Worm (Caenorhabditis elegans) whole organism, L2 larva: Measurements from ENCODE around the gene F20C5.11.

Experiments used
- C34F6.9 ChIP-seq: fragments of 150-350 bp; optimal IDR thresholded peaks from 2 replicates; lab custom pipeline; 2014; ENCODE audit warnings: missing biosample characterization, missing genetic modification characterization
- F13H6.1 ChIP-seq: sonication (generic microtip); optimal IDR thresholded peaks from 2 replicates; lab custom pipeline; 2016; ENCODE audit warnings: missing genetic modification characterization, missing compliant biosample characterization
- R02D3.7 ChIP-seq: fragments of 150-350 bp; optimal IDR thresholded peaks from 2 replicates; lab custom pipeline; 2014; ENCODE audit warnings: missing biosample characterization, missing genetic modification characterization
- Y55F3AM.14 ChIP-seq: fragments of 200-800 bp; sonication (Bioruptor generic); optimal IDR thresholded peaks from 2 replicates; lab custom pipeline; 2018; ENCODE audit warnings: mild to moderate bottlenecking, missing genetic modification characterization, missing compliant biosample characterization
- alr-1 ChIP-seq: fragments of 150-350 bp; optimal IDR thresholded peaks from 2 replicates; lab custom pipeline; 2014; ENCODE audit warnings: missing biosample characterization, missing genetic modification characterization
- aly-2 ChIP-seq: fragments of 150-350 bp; optimal IDR thresholded peaks from 2 replicates; lab custom pipeline; 2014; ENCODE audit warnings: missing biosample characterization, missing genetic modification characterization
- blmp-1 ChIP-seq: sonication (generic microtip); optimal IDR thresholded peaks from 2 replicates; lab custom pipeline; 2017; ENCODE audit warnings: missing genetic modification characterization, mild to moderate bottlenecking, missing compliant biosample characterization, antibody characterized with exemption, moderate library complexity; ENCODE audit not compliant: insufficient read depth
- ceh-16 ChIP-seq: fragments of 150-350 bp; optimal IDR thresholded peaks from 2 replicates; lab custom pipeline; 2014; ENCODE audit warnings: missing biosample characterization, missing genetic modification characterization
- ceh-82 ChIP-seq: fragments of 150-350 bp; optimal IDR thresholded peaks from 2 replicates; lab custom pipeline; 2014; ENCODE audit warnings: missing biosample characterization, missing genetic modification characterization
- crh-2 ChIP-seq: sonication (generic microtip); optimal IDR thresholded peaks from 2 replicates; lab custom pipeline; 2017; ENCODE audit warnings: missing biosample characterization, missing genetic modification characterization
- dmd-4 ChIP-seq: sonication (generic microtip); optimal IDR thresholded peaks from 2 replicates; lab custom pipeline; 2017; ENCODE audit warnings: missing biosample characterization, missing genetic modification characterization
- egl-27 ChIP-seq: sonication (generic microtip); optimal IDR thresholded peaks from 3 replicates; lab custom pipeline; 2017; ENCODE audit warnings: missing biosample characterization, missing genetic modification reagents, missing genetic modification characterization
- elt-1 ChIP-seq: fragments of 150-350 bp; optimal IDR thresholded peaks from 2 replicates; lab custom pipeline; 2014; ENCODE audit warnings: missing biosample characterization, missing genetic modification characterization
- elt-3 ChIP-seq: sonication (generic microtip); optimal IDR thresholded peaks from 2 replicates; lab custom pipeline; 2017; ENCODE audit warnings: missing biosample characterization, missing genetic modification characterization
- lin-11 ChIP-seq: fragments of 150-350 bp; sonication (generic microtip); optimal IDR thresholded peaks from 2 replicates; lab custom pipeline; 2014; ENCODE audit warnings: missing biosample characterization, missing genetic modification characterization, inconsistent platforms, mixed read lengths
- lin-13 ChIP-seq: fragments of 150-350 bp; optimal IDR thresholded peaks from 2 replicates; lab custom pipeline; 2014; ENCODE audit warnings: missing biosample characterization, missing genetic modification reagents, missing genetic modification characterization
- lin-39 ChIP-seq: fragments of 150-350 bp; optimal IDR thresholded peaks from 2 replicates; lab custom pipeline; 2014; ENCODE audit warnings: missing biosample characterization, missing genetic modification reagents, missing genetic modification characterization
- lsy-2 ChIP-seq, 2 experiments: fragments of 150-350 bp in 1 of 2; sonication (generic microtip) in 1 of 2; optimal IDR thresholded peaks; 2 replicates each; lab custom pipeline; 2014 to 2017; ENCODE audit warnings: missing biosample characterization in 2 of 2, missing genetic modification characterization in 2 of 2
- mab-5 ChIP-seq: fragments of 150-350 bp; optimal IDR thresholded peaks from 2 replicates; lab custom pipeline; 2014; ENCODE audit warnings: missing biosample characterization, missing genetic modification characterization
- mdl-1 ChIP-seq, 2 experiments: fragments of 150-350 bp in 1 of 2; sonication (generic microtip) in 1 of 2; optimal IDR thresholded peaks; 2 replicates each; lab custom pipeline; 2017; ENCODE audit warnings: missing biosample characterization in 2 of 2, missing genetic modification characterization in 2 of 2
- nhr-10 ChIP-seq: sonication (generic microtip); optimal IDR thresholded peaks from 2 replicates; lab custom pipeline; 2017; ENCODE audit warnings: missing biosample characterization, missing genetic modification characterization
- nhr-11 ChIP-seq: fragments of 150-350 bp; optimal IDR thresholded peaks from 2 replicates; lab custom pipeline; 2014; ENCODE audit warnings: missing biosample characterization, missing genetic modification characterization
- nhr-12 ChIP-seq: fragments of 150-350 bp; optimal IDR thresholded peaks from 2 replicates; lab custom pipeline; 2014; ENCODE audit warnings: missing biosample characterization, missing genetic modification characterization
- nhr-129 ChIP-seq: fragments of 150-350 bp; optimal IDR thresholded peaks from 2 replicates; lab custom pipeline; 2014; ENCODE audit warnings: missing biosample characterization, missing genetic modification characterization
- nhr-21 ChIP-seq: fragments of 150-350 bp; optimal IDR thresholded peaks from 2 replicates; lab custom pipeline; 2014; ENCODE audit warnings: missing biosample characterization, missing genetic modification characterization
- nhr-237 ChIP-seq: fragments of 150-350 bp; optimal IDR thresholded peaks from 2 replicates; lab custom pipeline; 2014; ENCODE audit warnings: missing biosample characterization, missing genetic modification characterization
- nhr-6 ChIP-seq: fragments of 150-350 bp; optimal IDR thresholded peaks from 2 replicates; lab custom pipeline; 2014; ENCODE audit warnings: missing biosample characterization, missing genetic modification characterization
- peb-1 ChIP-seq: fragments of 150-350 bp; optimal IDR thresholded peaks from 2 replicates; lab custom pipeline; 2014; ENCODE audit warnings: missing biosample characterization, missing genetic modification characterization
- sem-4 ChIP-seq: fragments of 150-350 bp; optimal IDR thresholded peaks from 2 replicates; lab custom pipeline; 2014; ENCODE audit warnings: missing biosample characterization, missing genetic modification reagents, missing genetic modification characterization
- sma-3 ChIP-seq: sonication (generic microtip); optimal IDR thresholded peaks from 2 replicates; lab custom pipeline; 2016; ENCODE audit warnings: missing genetic modification reagents, missing genetic modification characterization, missing compliant biosample characterization
- sma-9 ChIP-seq, 2 experiments: fragments of 150-350 bp in 1 of 2; sonication (generic microtip) in 1 of 2; optimal IDR thresholded peaks; 2 replicates each; lab custom pipeline; 2014 to 2016; ENCODE audit warnings: missing genetic modification characterization in 2 of 2, mild to moderate bottlenecking in 1 of 2, missing biosample characterization in 1 of 2, missing compliant biosample characterization in 1 of 2, missing genetic modification reagents in 1 of 2, moderate library complexity in 1 of 2
- snpc-4 ChIP-seq: fragments of 150-350 bp; optimal IDR thresholded peaks from 2 replicates; lab custom pipeline; 2014; ENCODE audit warnings: missing biosample characterization, missing genetic modification characterization
- unc-39 ChIP-seq: fragments of 150-350 bp; optimal IDR thresholded peaks from 2 replicates; lab custom pipeline; 2014; ENCODE audit warnings: missing biosample characterization, missing genetic modification characterization
- unc-55 ChIP-seq: fragments of 150-350 bp; sonication (generic microtip); optimal IDR thresholded peaks from 3 replicates; lab custom pipeline; 2014; ENCODE audit warnings: missing biosample characterization, missing genetic modification reagents, missing genetic modification characterization
- zag-1 ChIP-seq: fragments of 150-350 bp; optimal IDR thresholded peaks from 2 replicates; lab custom pipeline; 2014; ENCODE audit warnings: missing biosample characterization, missing genetic modification characterization
- ztf-1 ChIP-seq: fragments of 200-800 bp; sonication (Bioruptor generic); conservative IDR thresholded peaks from 2 replicates; pipeline ENCODE4 v1.3.6; 2022; ENCODE audit warnings: missing genetic modification characterization, missing compliant biosample characterization
- ztf-4 ChIP-seq: fragments of 150-350 bp; optimal IDR thresholded peaks from 2 replicates; lab custom pipeline; 2014; ENCODE audit warnings: missing biosample characterization, missing genetic modification characterization

F20C5.11 gene

DNA sequence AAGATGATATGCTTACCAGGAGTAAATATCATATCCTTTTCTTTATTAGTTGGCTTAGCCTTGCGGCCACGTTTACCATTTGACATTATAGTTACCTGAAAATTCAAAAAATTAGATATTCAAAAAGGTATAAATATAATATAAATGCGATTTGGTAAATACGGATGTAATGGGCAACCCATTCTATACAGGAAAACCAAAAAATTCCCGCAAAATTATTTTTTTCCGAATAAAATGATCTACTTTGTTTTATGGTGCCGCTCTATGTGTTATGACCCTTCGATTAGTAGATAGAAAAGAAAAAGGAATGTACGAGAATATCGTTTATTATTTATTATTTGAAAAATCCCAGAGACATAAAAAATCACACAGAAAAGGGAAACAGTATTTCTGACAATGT, 7.1 kb downstream of the F20C5.11 start, which contains the start of gene elli-1:
TSS of gene elli-1 (minus strand) at position 101 of the 400 bp plus-strand sequence.
- TF ChIP-seq lin-13 (GFP tag; lab: Kevin White, UChicago) (no peak), sem-4 (no peak), nhr-12 (no peak), unc-55 (GFP tag; lab: Kevin White, UChicago) (no peak), elt-1 (tag; lab: Kevin White, UChicago) (no peak), nhr-10 (tag; lab: Kevin White, UChicago) (no peak), ztf-1 (GFP tag; lab: Robert Waterston, UW) (no peak), R02D3.7 (tag; lab: Kevin White, UChicago) (no peak), ztf-4 (no peak), crh-2 (tag; lab: Kevin White, UChicago) (no peak), egl-27 (tag; lab: Kevin White, UChicago) (no peak), peb-1 (tag; lab: Kevin White, UChicago) (no peak), lin-39 (tag; lab: Kevin White, UChicago) (no peak), alr-1 (no peak), lsy-2 (tag; optimal IDR thresholded peaks at IDR 0.05; lab: Kevin White, UChicago) (no peak), nhr-11 (no peak), sma-3 (GFP tag; lab: Kevin White, UChicago) (no peak), elt-3 (tag; lab: Kevin White, UChicago) (no peak)

DNA sequence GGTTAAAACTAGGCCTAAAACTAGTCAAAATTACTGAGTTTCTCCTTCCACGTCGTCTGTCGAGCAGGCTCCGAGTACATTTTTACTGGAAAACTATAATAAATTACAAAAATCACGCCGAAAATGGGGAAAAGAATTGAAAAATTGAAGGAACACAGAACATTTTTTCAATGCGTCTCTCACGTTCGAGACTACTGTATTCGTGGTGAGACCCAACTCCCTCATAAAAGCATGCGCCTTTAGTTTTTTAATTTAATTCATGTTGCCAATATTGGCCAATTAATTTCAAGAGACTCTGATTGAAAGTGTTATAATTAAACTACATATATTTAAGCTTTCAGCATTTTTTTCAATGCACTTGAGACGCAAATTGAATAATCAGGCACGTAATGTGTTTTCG, 7.7 kb downstream of the F20C5.11 start:
- TF ChIP-seq ztf-4, result no peak
- no peak for TF ChIP-seq snpc-4 (tag; lab: Kevin White, UChicago)
- no peak for TF ChIP-seq C34F6.9 (tag; lab: Kevin White, UChicago)
- no peak for TF ChIP-seq blmp-1 (tag; lab: Kevin White, UChicago)
- TF ChIP-seq, all 48 proteins: peak for 0

DNA sequence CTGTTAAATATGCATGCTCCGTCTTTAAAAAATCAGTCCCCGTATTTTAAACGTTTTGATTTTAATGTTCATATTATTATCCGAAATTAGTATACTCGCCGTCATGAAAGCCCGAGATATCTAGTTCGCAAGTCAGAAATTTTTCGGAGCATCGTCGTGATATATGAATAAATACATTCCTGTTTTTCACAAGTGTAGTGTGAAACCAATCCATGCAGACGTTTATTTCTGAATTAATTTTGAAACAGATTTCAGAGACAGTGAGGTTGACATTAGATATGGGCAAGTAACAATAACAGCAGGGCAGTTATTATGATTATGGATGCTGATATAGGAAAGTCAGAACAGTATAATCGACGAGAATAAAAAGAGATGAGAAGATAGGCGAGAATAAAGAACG, 9.3 kb downstream of the F20C5.11 start:
- no peak for TF ChIP-seq elt-3 (tag; lab: Kevin White, UChicago)
- TF ChIP-seq ztf-4, result no peak
- no peak for TF ChIP-seq zag-1 (tag; lab: Kevin White, UChicago)
- TF ChIP-seq ceh-16 (tag; lab: Kevin White, UChicago), result no peak
- no peak for TF ChIP-seq unc-55 (GFP tag; lab: Kevin White, UChicago)

DNA sequence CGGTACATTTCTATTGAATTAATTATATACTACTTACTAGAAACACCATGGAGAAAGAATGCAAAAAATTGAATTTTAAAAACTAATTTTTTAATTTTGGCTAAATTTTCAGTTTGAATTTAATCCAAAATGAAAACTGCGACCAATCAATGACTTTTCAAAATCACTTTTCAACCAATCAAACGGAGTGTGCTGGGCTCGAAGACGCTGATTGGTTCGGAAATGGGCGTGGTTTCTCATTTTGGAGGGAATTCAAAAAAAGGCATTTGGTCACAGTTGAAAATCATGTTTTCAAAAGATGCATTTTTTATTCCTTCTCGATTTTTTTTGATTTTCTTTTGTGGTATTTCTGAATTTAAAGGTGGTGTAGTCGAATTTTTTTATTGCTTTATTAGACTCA, 12.8 kb downstream of the F20C5.11 start:
- no peak for TF ChIP-seq C34F6.9 (tag; lab: Kevin White, UChicago)
- TF ChIP-seq nhr-129 (tag; lab: Kevin White, UChicago), result no peak
- no peak for TF ChIP-seq ztf-4
- no peak for TF ChIP-seq lin-39 (tag; lab: Kevin White, UChicago)
- no peak for TF ChIP-seq lin-11 (tag; lab: Kevin White, UChicago)
- no peak for TF ChIP-seq Y55F3AM.14
- no peak for TF ChIP-seq crh-2 (tag; lab: Kevin White, UChicago)
- TF ChIP-seq sma-9 (GFP tag; optimal IDR thresholded peaks at IDR 0.05; lab: Kevin White, UChicago), result no peak
- no peak for TF ChIP-seq sma-9 (tag; optimal IDR thresholded peaks at IDR 0.05; lab: Kevin White, UChicago)
- TF ChIP-seq alr-1, result no peak
- TF ChIP-seq nhr-11, result no peak
- TF ChIP-seq mab-5 (tag; lab: Kevin White, UChicago), result no peak
- TF ChIP-seq snpc-4 (tag; lab: Kevin White, UChicago), result no peak
- no peak for TF ChIP-seq aly-2
- no peak for TF ChIP-seq dmd-4 (tag; lab: Kevin White, UChicago)
- no peak for TF ChIP-seq blmp-1 (tag; lab: Kevin White, UChicago)
- TF ChIP-seq nhr-6 (tag; lab: Kevin White, UChicago), result no peak
- no peak for TF ChIP-seq nhr-237 (tag; lab: Kevin White, UChicago)
- no peak for TF ChIP-seq sma-3 (GFP tag; lab: Kevin White, UChicago)
- no peak for TF ChIP-seq ceh-16 (tag; lab: Kevin White, UChicago)
- TF ChIP-seq, all 48 proteins: peak for 0

DNA sequence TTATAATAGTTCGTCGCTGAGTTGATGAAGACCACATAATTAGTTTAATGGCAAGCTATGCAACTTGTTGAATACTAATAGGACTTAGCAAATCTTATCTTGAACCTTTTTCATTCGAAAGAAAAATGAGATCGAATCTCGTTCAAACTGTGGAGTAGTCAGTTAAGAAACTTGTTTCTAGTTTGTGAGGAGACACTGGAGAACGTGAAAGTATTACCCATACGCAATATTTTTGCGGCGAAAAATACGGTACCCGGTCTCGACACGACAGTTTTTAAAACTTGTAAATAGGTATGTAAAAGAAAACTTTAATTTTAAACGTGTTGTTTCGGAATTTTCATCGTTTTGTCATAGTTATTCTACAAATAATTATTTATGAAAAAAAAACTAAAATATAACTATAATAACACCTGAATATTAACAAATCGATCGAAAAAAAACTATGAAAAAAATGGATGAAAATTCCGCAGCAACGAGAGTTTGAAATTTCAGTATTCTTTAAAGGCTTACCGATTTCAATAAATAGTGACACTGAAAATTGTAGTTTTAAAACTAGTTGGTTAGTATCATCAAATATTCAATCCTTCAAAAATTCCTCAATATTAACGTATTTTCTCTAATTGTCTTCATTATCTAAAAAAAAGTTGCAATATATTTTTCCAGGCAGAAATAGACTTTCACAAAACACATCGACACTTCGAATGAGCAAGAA, 16.0 kb downstream of the F20C5.11 start, which contains the start of the genes F20C5.7 and parg-1:
TSS of gene F20C5.7 (minus strand) at position 101 of the 712 bp plus-strand sequence.
TSS of gene parg-1 (plus strand) at position 662 of the 712 bp plus-strand sequence.
- TF ChIP-seq F13H6.1 (tag; lab: Kevin White, UChicago) (no peak), R02D3.7 (tag; lab: Kevin White, UChicago) (no peak), crh-2 (tag; lab: Kevin White, UChicago) (no peak), ztf-1 (GFP tag; lab: Robert Waterston, UW) (no peak), nhr-21 (tag; lab: Kevin White, UChicago) (no peak), ceh-82 (tag; lab: Kevin White, UChicago) (no peak), peb-1 (tag; lab: Kevin White, UChicago) (no peak), egl-27 (tag; lab: Kevin White, UChicago) (no peak), mdl-1 (tag; optimal IDR thresholded peaks at IDR 0.05; lab: Kevin White, UChicago) (no peak), unc-39 (tag; lab: Kevin White, UChicago) (no peak), ceh-16 (tag; lab: Kevin White, UChicago) (no peak)
